Fruit fly (Drosophila melanogaster) whole organism, embryonic: ENCODE data around the gene IscU.
A peak's percentile ranks its signal among the peaks of the same experiment; 100 is the strongest.

Experiments
- BtbVII ChIP-seq: fragments of 200-800 bp; sonication (Bioruptor generic); optimal IDR thresholded peaks from 3 replicates; lab custom pipeline; 2017; ENCODE audit warnings: missing biosample characterization, mild to moderate bottlenecking, missing genetic modification characterization
- CG11093 ChIP-seq: fragments of 200-800 bp; sonication (Bioruptor generic); IDR thresholded peaks from 3 replicates; pipeline ENCODE4 v1.3.6; 2022; ENCODE audit warnings: missing biosample characterization, missing genetic modification characterization
- CG11456 ChIP-seq: fragments of 200-800 bp; sonication (Bioruptor generic); IDR thresholded peaks from 3 replicates; pipeline ENCODE4 v1.3.6; 2022; ENCODE audit warnings: missing biosample characterization, missing genetic modification characterization
- CG12236 ChIP-seq: fragments of 200-800 bp; sonication (Bioruptor generic); optimal IDR thresholded peaks from 2 replicates; lab custom pipeline; 2016; ENCODE audit warnings: missing biosample characterization, missing genetic modification characterization
- CG14965 ChIP-seq: fragments of 200-800 bp; sonication (Bioruptor generic); optimal IDR thresholded peaks from 2 replicates; lab custom pipeline; 2016; ENCODE audit warnings: missing biosample characterization, missing genetic modification characterization, borderline replicate concordance
- CG1529 ChIP-seq: fragments of 200-800 bp; sonication (Bioruptor generic); optimal IDR thresholded peaks from 3 replicates; lab custom pipeline; 2018; ENCODE audit warnings: missing biosample characterization, missing genetic modification characterization
- CG18599 ChIP-seq: fragments of 200-800 bp; sonication (Bioruptor generic); optimal IDR thresholded peaks from 3 replicates; lab custom pipeline; 2017; ENCODE audit warnings: missing biosample characterization, missing genetic modification characterization, mild to moderate bottlenecking, moderate library complexity, missing genetic modification reagents
- CG2116 ChIP-seq: fragments of 200-800 bp; sonication (Bioruptor generic); optimal IDR thresholded peaks from 3 replicates; lab custom pipeline; 2018; ENCODE audit warnings: missing biosample characterization, mild to moderate bottlenecking, missing genetic modification characterization
- CG2875 ChIP-seq: fragments of 200-800 bp; sonication (Bioruptor generic); optimal IDR thresholded peaks from 2 replicates; lab custom pipeline; 2017; ENCODE audit warnings: missing biosample characterization, mild to moderate bottlenecking, missing genetic modification characterization, missing genetic modification reagents
- CG30020 ChIP-seq: fragments of 200-800 bp; optimal IDR thresholded peaks from 2 replicates; lab custom pipeline; 2019; ENCODE audit warnings: missing biosample characterization, mild to moderate bottlenecking, missing genetic modification characterization, moderate library complexity
- CG3163 ChIP-seq: fragments of 200-800 bp; sonication (Bioruptor generic); optimal IDR thresholded peaks from 3 replicates; lab custom pipeline; 2016; ENCODE audit warnings: missing biosample characterization, missing genetic modification characterization
- CG4328 ChIP-seq: fragments of 200-800 bp; sonication (Bioruptor generic); optimal IDR thresholded peaks from 3 replicates; lab custom pipeline; 2017; ENCODE audit warnings: missing biosample characterization, missing genetic modification reagents, missing genetic modification characterization
- CG4360 ChIP-seq: fragments of 200-800 bp; sonication (Bioruptor generic); IDR thresholded peaks from 2 replicates; pipeline ENCODE4 v1.3.6; 2022; ENCODE audit warnings: missing biosample characterization, missing genetic modification characterization
- CG8924 ChIP-seq: fragments of 200-800 bp; optimal IDR thresholded peaks from 3 replicates; lab custom pipeline; 2019; ENCODE audit warnings: missing biosample characterization, mild to moderate bottlenecking, missing genetic modification characterization, moderate library complexity
- CG9215 ChIP-seq: fragments of 200-800 bp; sonication (Bioruptor generic); IDR thresholded peaks from 2 replicates; pipeline ENCODE4 v1.3.6; 2022; ENCODE audit warnings: missing biosample characterization, missing genetic modification characterization
- CG9817 ChIP-seq: fragments of 200-800 bp; sonication (Bioruptor generic); optimal IDR thresholded peaks from 2 replicates; lab custom pipeline; 2018; ENCODE audit warnings: missing biosample characterization, mild to moderate bottlenecking, missing genetic modification characterization, moderate library complexity
- Camta ChIP-seq: fragments of 200-800 bp; sonication (Bioruptor generic); optimal IDR thresholded peaks from 2 replicates; lab custom pipeline; 2016; ENCODE audit warnings: missing biosample characterization, missing genetic modification characterization
- D ChIP-seq, 2 experiments: fragments of 200-800 bp in 1 of 2; fragments of >200 bp in 1 of 2; sonication (Bioruptor generic) in 1 of 2; optimal IDR thresholded peaks; 2 replicates in 1 of 2; 3 replicates in 1 of 2; lab custom pipeline; 2017; ENCODE audit warnings: mild to moderate bottlenecking in 1 of 2, missing biosample characterization in 1 of 2, missing genetic modification characterization in 1 of 2, missing genetic modification reagents in 1 of 2
- Dp ChIP-seq: fragments of 200-800 bp; sonication (Bioruptor generic); optimal IDR thresholded peaks from 2 replicates; lab custom pipeline; 2018; ENCODE audit warnings: missing biosample characterization, mild to moderate bottlenecking, missing genetic modification characterization, moderate library complexity
- Ets65A ChIP-seq: fragments of 200-800 bp; sonication (Bioruptor generic); peaks from one replicate; lab custom pipeline; 2016; ENCODE audit warnings: missing biosample characterization, missing genetic modification characterization
- Hr78 ChIP-seq, 2 experiments: fragments of 200-800 bp in 1 of 2; fragments of >200 bp in 1 of 2; sonication (Bioruptor generic) in 1 of 2; optimal IDR thresholded peaks; 2 replicates each; lab custom pipeline; 2017 to 2019; ENCODE audit warnings: missing biosample characterization in 2 of 2, missing genetic modification characterization in 2 of 2, mild to moderate bottlenecking in 1 of 2, moderate library complexity in 1 of 2
- MBD-R2 ChIP-seq: fragments of 200-800 bp; sonication (Bioruptor generic); IDR thresholded peaks from 2 replicates; pipeline ENCODE4 v1.3.6; 2022; ENCODE audit warnings: missing biosample characterization, missing genetic modification characterization
- Nf-YC ChIP-seq: fragments of 200-800 bp; optimal IDR thresholded peaks from 3 replicates; lab custom pipeline; 2019; ENCODE audit warnings: missing biosample characterization, mild to moderate bottlenecking, missing genetic modification characterization, moderate library complexity
- Oli ChIP-seq: fragments of 200-800 bp; sonication (Bioruptor generic); optimal IDR thresholded peaks from 2 replicates; lab custom pipeline; 2018; ENCODE audit warnings: missing biosample characterization, mild to moderate bottlenecking, missing genetic modification characterization, moderate library complexity
- Optix ChIP-seq: fragments of 200-800 bp; sonication (Bioruptor generic); IDR thresholded peaks from 3 replicates; pipeline ENCODE4 v1.3.6; 2022; ENCODE audit warnings: missing biosample characterization, missing genetic modification characterization
- Poxn ChIP-seq: fragments of 200-800 bp; sonication (Bioruptor generic); IDR thresholded peaks from 2 replicates; pipeline ENCODE4 v1.3.6; 2022; ENCODE audit warnings: missing biosample characterization, missing genetic modification characterization
- Scr ChIP-seq: fragments of 200-800 bp; sonication (Bioruptor generic); IDR thresholded peaks from 2 replicates; pipeline ENCODE4 v1.3.6; 2022; ENCODE audit warnings: missing biosample characterization, missing genetic modification characterization; ENCODE audit not compliant: partially characterized antibody
- Spps ChIP-seq: fragments of 200-800 bp; sonication (Bioruptor generic); optimal IDR thresholded peaks from 2 replicates; lab custom pipeline; 2018; ENCODE audit warnings: missing biosample characterization, mild to moderate bottlenecking, missing genetic modification characterization
- Usf ChIP-seq: fragments of 200-800 bp; sonication (Bioruptor generic); optimal IDR thresholded peaks from 2 replicates; lab custom pipeline; 2017; ENCODE audit warnings: missing genotype, missing biosample characterization, missing genetic modification characterization
- ac ChIP-seq: fragments of 200-800 bp; sonication (Bioruptor generic); optimal IDR thresholded peaks from 3 replicates; lab custom pipeline; 2017; ENCODE audit warnings: missing biosample characterization, mild to moderate bottlenecking, missing genetic modification characterization
- ato ChIP-seq: fragments of 200-800 bp; sonication (Bioruptor generic); IDR thresholded peaks from 2 replicates; pipeline ENCODE4 v1.3.6; 2022; ENCODE audit warnings: missing biosample characterization, missing genetic modification characterization; ENCODE audit not compliant: partially characterized antibody
- bcd ChIP-seq: fragments of 200-800 bp; sonication (Bioruptor generic); optimal IDR thresholded peaks from 2 replicates; lab custom pipeline; 2017; ENCODE audit warnings: missing biosample characterization, mild to moderate bottlenecking, missing genetic modification characterization
- cas ChIP-seq: fragments of 200-800 bp; sonication (Bioruptor generic); IDR thresholded peaks from 2 replicates; pipeline ENCODE4 v1.3.6; 2022; ENCODE audit warnings: missing biosample characterization, missing genetic modification characterization
- danr ChIP-seq: fragments of 200-800 bp; sonication (Bioruptor generic); IDR thresholded peaks from 2 replicates; pipeline ENCODE4 v1.3.6; 2022; ENCODE audit warnings: missing biosample characterization, missing genetic modification characterization
- dimm ChIP-seq: fragments of 200-800 bp; sonication (Bioruptor generic); IDR thresholded peaks from 2 replicates; pipeline ENCODE4 v1.3.6; 2022; ENCODE audit warnings: missing biosample characterization, missing genetic modification characterization
- en ChIP-seq: fragments of 200-800 bp; sonication (Bioruptor generic); optimal IDR thresholded peaks from 2 replicates; lab custom pipeline; 2016; ENCODE audit warnings: missing biosample characterization, missing genetic modification characterization
- eyg ChIP-seq: fragments of 200-800 bp; sonication (Bioruptor generic); optimal IDR thresholded peaks from 3 replicates; lab custom pipeline; 2016; ENCODE audit warnings: missing biosample characterization, missing genetic modification characterization
- hth ChIP-seq: fragments of >200 bp; optimal IDR thresholded peaks from 2 replicates; lab custom pipeline; 2017; ENCODE audit warnings: inconsistent platforms
- ind ChIP-seq: fragments of 200-800 bp; sonication (Bioruptor generic); optimal IDR thresholded peaks from 3 replicates; lab custom pipeline; 2016; ENCODE audit warnings: missing biosample characterization, missing genetic modification characterization
- knrl ChIP-seq: fragments of 200-800 bp; sonication (Bioruptor generic); IDR thresholded peaks from 3 replicates; pipeline ENCODE4 v1.3.6; 2022; ENCODE audit warnings: missing biosample characterization, missing genetic modification characterization; ENCODE audit not compliant: partially characterized antibody
- lab ChIP-seq: fragments of 200-800 bp; sonication (Bioruptor generic); optimal IDR thresholded peaks from 3 replicates; lab custom pipeline; 2017; ENCODE audit warnings: missing biosample characterization, missing genetic modification characterization, mild to moderate bottlenecking, moderate library complexity, missing genetic modification reagents
- pros ChIP-seq: fragments of 200-800 bp; sonication (Bioruptor generic); optimal IDR thresholded peaks from 3 replicates; lab custom pipeline; 2019; ENCODE audit warnings: missing biosample characterization, mild to moderate bottlenecking, missing genetic modification characterization, moderate library complexity
- shn ChIP-seq: fragments of 200-800 bp; sonication (Bioruptor generic); optimal IDR thresholded peaks from 3 replicates; lab custom pipeline; 2016; ENCODE audit warnings: missing biosample characterization, missing genetic modification characterization
- so ChIP-seq: fragments of 200-800 bp; sonication (Bioruptor generic); IDR thresholded peaks from 3 replicates; pipeline ENCODE4 v1.3.6; 2022; ENCODE audit warnings: missing biosample characterization, missing genetic modification characterization
- sqz ChIP-seq: fragments of 200-800 bp; sonication (Bioruptor generic); optimal IDR thresholded peaks from 3 replicates; lab custom pipeline; 2018; ENCODE audit warnings: missing biosample characterization, mild to moderate bottlenecking, missing genetic modification characterization
- trh ChIP-seq: fragments of 200-800 bp; sonication (Bioruptor generic); optimal IDR thresholded peaks from 2 replicates; lab custom pipeline; 2016; ENCODE audit warnings: missing biosample characterization, missing genetic modification characterization
- tx ChIP-seq: fragments of 200-800 bp; sonication (Bioruptor generic); optimal IDR thresholded peaks from 2 replicates; lab custom pipeline; 2016; ENCODE audit warnings: missing biosample characterization, missing genetic modification characterization
- zen2 ChIP-seq: fragments of 200-800 bp; sonication (Bioruptor generic); IDR thresholded peaks from 3 replicates; pipeline ENCODE4 v1.3.6; 2022; ENCODE audit warnings: missing biosample characterization, missing genetic modification characterization; ENCODE audit not compliant: partially characterized antibody

IscU gene

DNA sequence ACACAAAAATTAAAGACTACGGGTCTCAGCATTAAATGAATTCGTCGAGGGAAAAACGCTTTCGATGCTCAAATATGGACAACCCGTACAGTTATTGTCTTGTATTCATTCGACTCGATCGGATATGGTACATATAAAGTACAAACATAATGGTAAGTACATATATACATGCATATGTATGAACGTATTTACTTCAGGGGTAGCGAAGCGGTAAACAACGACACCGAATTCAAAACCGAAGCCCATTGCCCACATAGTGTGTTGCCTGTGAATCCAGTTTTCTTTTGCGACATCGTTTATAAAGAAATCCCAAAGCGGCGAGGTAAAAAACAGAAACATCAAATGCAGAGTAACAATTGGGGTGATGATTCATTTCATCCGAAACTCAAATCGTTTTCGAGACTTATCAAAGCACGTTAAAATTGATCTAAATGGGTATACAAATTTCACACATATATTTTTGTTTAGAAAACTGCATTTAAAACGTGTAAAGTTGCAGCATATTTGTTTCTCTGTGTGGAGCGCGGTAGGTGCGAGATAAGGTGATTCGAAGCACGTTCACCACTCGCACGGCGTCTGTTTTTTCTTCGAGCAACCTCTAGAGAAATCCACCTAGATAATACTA, 11.5 kb downstream of the IscU start (continued):
- TF ChIP-seq D (optimal IDR thresholded peaks at IDR 0.05; lab: Kevin White, UChicago) = no peak
- peak; percentile 7 for TF ChIP-seq D (GFP tag; optimal IDR thresholded peaks at IDR 0.05; lab: Kevin White, UChicago)
- no peak for TF ChIP-seq Usf
- TF ChIP-seq dimm = no peak
- TF ChIP-seq Nf-YC (tag; lab: Kevin White, UChicago) = peak; percentile 10
- no peak for TF ChIP-seq zen2 (GFP tag; lab: Robert Waterston, UW)
- TF ChIP-seq Ets65A (GFP tag; lab: Kevin White, UChicago) = no peak
- no peak for TF ChIP-seq CG30020
- TF ChIP-seq CG4360 (GFP tag; lab: Robert Waterston, UW) = no peak
- TF ChIP-seq CG4328 (GFP tag; lab: Kevin White, UChicago) = no peak
- no peak for TF ChIP-seq Poxn (GFP tag; lab: Robert Waterston, UW)
- peak; percentile 82 for TF ChIP-seq pros (GFP tag; lab: Kevin White, UChicago)
- no peak for TF ChIP-seq CG3163 (GFP tag; lab: Kevin White, UChicago)

DNA sequence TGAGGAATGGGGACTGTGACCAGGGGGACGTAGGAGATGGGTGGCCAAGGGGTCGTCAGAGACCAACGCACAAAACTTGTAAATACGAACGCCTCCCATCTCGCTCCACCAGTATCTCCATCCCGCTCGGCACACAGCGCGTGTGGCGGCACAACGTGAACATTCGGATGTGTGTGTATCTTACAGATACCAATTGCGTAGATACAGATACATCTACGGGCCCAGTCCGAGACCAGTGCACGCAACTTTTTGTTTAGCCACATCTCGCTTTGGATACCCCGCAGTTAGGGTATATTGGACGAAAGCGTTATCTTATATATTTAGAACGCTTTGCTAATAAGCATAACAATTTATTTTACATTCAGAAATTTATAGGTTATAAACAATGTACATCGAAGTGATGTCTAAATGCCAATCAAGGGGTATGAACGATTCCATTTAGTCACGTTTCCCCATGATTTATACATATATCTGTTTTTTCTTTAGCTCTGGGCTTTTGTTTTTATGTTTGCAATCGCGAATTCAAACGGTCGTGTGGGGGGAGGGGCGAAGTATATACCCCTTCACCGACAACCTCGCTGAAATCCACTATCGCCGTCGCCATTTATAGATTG, 12.5 kb downstream of the IscU start:
- TF ChIP-seq Hr78 (GFP tag; optimal IDR thresholded peaks at IDR 0.05; lab: Kevin White, UChicago) (peak in 1 of 2 experiments; percentile 85), lab (GFP tag; lab: Kevin White, UChicago) (peak; percentile 100), ac (GFP tag; lab: Kevin White, UChicago) (peak; percentile 85), knrl (GFP tag; lab: Robert Waterston, UW) (no peak), MBD-R2 (GFP tag; lab: Robert Waterston, UW) (peak; percentile 99), CG14965 (GFP tag; lab: Kevin White, UChicago) (peak; percentile 89), Spps (peak; percentile 93), CG11093 (GFP tag; lab: Robert Waterston, UW) (peak; percentile 98), so (GFP tag; lab: Robert Waterston, UW) (peak; percentile 99), sqz (GFP tag; lab: Kevin White, UChicago) (peak; percentile 97), CG11456 (GFP tag; lab: Robert Waterston, UW) (peak; percentile 99), en (GFP tag; lab: Kevin White, UChicago) (peak; percentile 97), BtbVII (peak; percentile 99), Oli (tag; lab: Kevin White, UChicago) (peak; percentile 99), danr (peak; percentile 98), CG8924 (tag; lab: Kevin White, UChicago) (peak; percentile 99), trh (GFP tag; lab: Kevin White, UChicago) (peak; percentile 97), Scr (no peak), CG18599 (GFP tag; lab: Kevin White, UChicago) (peak; percentile 99), CG1529 (GFP tag; lab: Kevin White, UChicago) (peak; percentile 98), Camta (peak; percentile 99), bcd (GFP tag; lab: Kevin White, UChicago) (peak; percentile 99), Dp (GFP tag; lab: Kevin White, UChicago) (peak; percentile 37), CG12236 (peak; percentile 98), eyg (GFP tag; lab: Kevin White, UChicago) (peak; percentile 98), CG9215 (GFP tag; lab: Robert Waterston, UW) (peak; percentile 98), shn (GFP tag; lab: Kevin White, UChicago) (peak; percentile 97), CG9817 (tag; lab: Kevin White, UChicago) (peak; percentile 99), CG2116 (GFP tag; lab: Kevin White, UChicago) (peak; percentile 81), hth (lab: Kevin White, UChicago) (no peak), ato (GFP tag; lab: Robert Waterston, UW) (peak; percentile 15; the same call in 1 of the 2 replicates), cas (GFP tag; lab: Robert Waterston, UW) (peak; percentile 97), Optix (GFP tag; lab: Robert Waterston, UW) (peak; percentile 97), tx (GFP tag; lab: Kevin White, UChicago) (peak; percentile 98), ind (GFP tag; lab: Kevin White, UChicago) (peak; percentile 99), CG2875 (GFP tag; lab: Kevin White, UChicago) (peak; percentile 98)
